Fruit fly (Drosophila melanogaster) whole organism, embryonic: ENCODE results near the gene spdo.
A peak's percentile ranks its signal among the peaks of the same experiment; 100 is the strongest.

Source experiments
- Bdp1 ChIP-seq: fragments of 200-800 bp; sonication (Bioruptor generic); optimal IDR thresholded peaks from 3 replicates; lab custom pipeline; 2016; ENCODE audit warnings: missing biosample characterization, missing genetic modification characterization
- Bgb ChIP-seq: fragments of 200-800 bp; sonication (Bioruptor generic); IDR thresholded peaks from 2 replicates; pipeline ENCODE4 v1.3.6; 2022; ENCODE audit warnings: missing biosample characterization, missing genetic modification characterization; ENCODE audit not compliant: partially characterized antibody
- BtbVII ChIP-seq: fragments of 200-800 bp; sonication (Bioruptor generic); optimal IDR thresholded peaks from 3 replicates; lab custom pipeline; 2017; ENCODE audit warnings: missing biosample characterization, mild to moderate bottlenecking, missing genetic modification characterization
- CG10209 ChIP-seq: fragments of 200-800 bp; sonication (Bioruptor generic); optimal IDR thresholded peaks from 3 replicates; lab custom pipeline; 2017; ENCODE audit warnings: missing biosample characterization, mild to moderate bottlenecking, missing genetic modification characterization, missing genetic modification reagents
- CG1024 ChIP-seq: fragments of 200-800 bp; sonication (Bioruptor generic); IDR thresholded peaks from 2 replicates; pipeline ENCODE4 v1.3.6; 2022; ENCODE audit warnings: missing biosample characterization, missing genetic modification characterization
- CG10431 ChIP-seq: fragments of 200-800 bp; sonication (Bioruptor generic); optimal IDR thresholded peaks from 3 replicates; lab custom pipeline; 2018; ENCODE audit warnings: missing biosample characterization, mild to moderate bottlenecking, missing genetic modification characterization
- CG10959 ChIP-seq: fragments of 200-800 bp; sonication (Bioruptor generic); IDR thresholded peaks from 2 replicates; pipeline ENCODE4 v1.3.6; 2022; ENCODE audit warnings: missing biosample characterization, missing genetic modification characterization
- CG12236 ChIP-seq: fragments of 200-800 bp; sonication (Bioruptor generic); optimal IDR thresholded peaks from 2 replicates; lab custom pipeline; 2016; ENCODE audit warnings: missing biosample characterization, missing genetic modification characterization
- CG17612 ChIP-seq: fragments of 200-800 bp; sonication (Bioruptor generic); IDR thresholded peaks from 2 replicates; pipeline ENCODE4 v1.3.6; 2022; ENCODE audit warnings: missing biosample characterization, missing genetic modification characterization
- CG2120 ChIP-seq: fragments of 200-800 bp; sonication (Bioruptor generic); optimal IDR thresholded peaks from 3 replicates; lab custom pipeline; 2016; ENCODE audit warnings: missing biosample characterization, missing genetic modification characterization
- CG2199 ChIP-seq: fragments of 200-800 bp; sonication (Bioruptor generic); IDR thresholded peaks from 3 replicates; pipeline ENCODE4 v1.3.6; 2022; ENCODE audit warnings: missing biosample characterization, missing genetic modification characterization
- CG2875 ChIP-seq: fragments of 200-800 bp; sonication (Bioruptor generic); optimal IDR thresholded peaks from 2 replicates; lab custom pipeline; 2017; ENCODE audit warnings: missing biosample characterization, mild to moderate bottlenecking, missing genetic modification characterization, missing genetic modification reagents
- CG30020 ChIP-seq: fragments of 200-800 bp; optimal IDR thresholded peaks from 2 replicates; lab custom pipeline; 2019; ENCODE audit warnings: missing biosample characterization, mild to moderate bottlenecking, missing genetic modification characterization, moderate library complexity
- CG30403 ChIP-seq: fragments of 200-800 bp; sonication (Bioruptor generic); optimal IDR thresholded peaks from 3 replicates; lab custom pipeline; 2016; ENCODE audit warnings: missing biosample characterization, missing genetic modification characterization
- CG3163 ChIP-seq: fragments of 200-800 bp; sonication (Bioruptor generic); optimal IDR thresholded peaks from 3 replicates; lab custom pipeline; 2016; ENCODE audit warnings: missing biosample characterization, missing genetic modification characterization
- CG4854 ChIP-seq: fragments of 200-800 bp; sonication (Bioruptor generic); optimal IDR thresholded peaks from 2 replicates; lab custom pipeline; 2016; ENCODE audit warnings: missing biosample characterization, missing genetic modification characterization, inconsistent platforms
- CG5245 ChIP-seq: fragments of 200-800 bp; sonication (Bioruptor generic); optimal IDR thresholded peaks from 3 replicates; lab custom pipeline; 2016; ENCODE audit warnings: missing biosample characterization, missing genetic modification characterization
- CG6272 ChIP-seq: fragments of 200-800 bp; sonication (Bioruptor generic); IDR thresholded peaks from 2 replicates; pipeline ENCODE4 v1.3.6; 2022; ENCODE audit warnings: missing biosample characterization, missing genetic modification characterization
- CG6689 ChIP-seq: fragments of 200-800 bp; sonication (Bioruptor generic); IDR thresholded peaks from 2 replicates; pipeline ENCODE4 v1.3.6; 2022; ENCODE audit warnings: missing biosample characterization, missing genetic modification characterization
- CG6765 ChIP-seq: fragments of 200-800 bp; sonication (Bioruptor generic); optimal IDR thresholded peaks from 3 replicates; lab custom pipeline; 2017; ENCODE audit warnings: missing biosample characterization, mild to moderate bottlenecking, missing genetic modification characterization
- CG8359 ChIP-seq: fragments of 200-800 bp; sonication (Bioruptor generic); optimal IDR thresholded peaks from 2 replicates; lab custom pipeline; 2017; ENCODE audit warnings: missing biosample characterization, mild to moderate bottlenecking, missing genetic modification characterization, borderline replicate concordance
- Dp ChIP-seq: fragments of 200-800 bp; sonication (Bioruptor generic); optimal IDR thresholded peaks from 2 replicates; lab custom pipeline; 2018; ENCODE audit warnings: missing biosample characterization, mild to moderate bottlenecking, missing genetic modification characterization, moderate library complexity
- Hr78 ChIP-seq, 2 experiments: fragments of 200-800 bp in 1 of 2; fragments of >200 bp in 1 of 2; sonication (Bioruptor generic) in 1 of 2; optimal IDR thresholded peaks; 2 replicates each; lab custom pipeline; 2017 to 2019; ENCODE audit warnings: missing biosample characterization in 2 of 2, missing genetic modification characterization in 2 of 2, mild to moderate bottlenecking in 1 of 2, moderate library complexity in 1 of 2
- Mad ChIP-seq: fragments of 200-800 bp; sonication (Bioruptor generic); optimal IDR thresholded peaks from 2 replicates; lab custom pipeline; 2016; ENCODE audit warnings: missing biosample characterization, missing genetic modification characterization
- Mes4 ChIP-seq: fragments of 200-800 bp; sonication (Bioruptor generic); optimal IDR thresholded peaks from 2 replicates; lab custom pipeline; 2016; ENCODE audit warnings: missing biosample characterization, missing genetic modification characterization
- NC2α ChIP-seq: fragments of 200-800 bp; sonication (Bioruptor generic); optimal IDR thresholded peaks from 2 replicates; lab custom pipeline; 2016; ENCODE audit warnings: missing biosample characterization, missing genetic modification characterization
- Sry-δ ChIP-seq: fragments of 200-800 bp; sonication (Bioruptor generic); optimal IDR thresholded peaks from 2 replicates; lab custom pipeline; 2016; ENCODE audit warnings: missing biosample characterization, missing genetic modification characterization
- Xbp1 ChIP-seq: fragments of 200-800 bp; sonication (Bioruptor generic); optimal IDR thresholded peaks from 3 replicates; lab custom pipeline; 2016; ENCODE audit warnings: missing biosample characterization, mild to moderate bottlenecking, missing genetic modification characterization
- Xrp1 ChIP-seq: fragments of 200-800 bp; sonication (Bioruptor generic); IDR thresholded peaks from 2 replicates; pipeline ENCODE4 v1.3.6; 2022; ENCODE audit warnings: missing biosample characterization, missing genetic modification characterization
- amos ChIP-seq: fragments of 200-800 bp; sonication (Bioruptor generic); IDR thresholded peaks from 2 replicates; pipeline ENCODE4 v1.3.6; 2022; ENCODE audit warnings: missing biosample characterization, missing genetic modification characterization; ENCODE audit not compliant: partially characterized antibody
- bbx ChIP-seq: fragments of 200-800 bp; sonication (Bioruptor generic); IDR thresholded peaks from 2 replicates; pipeline ENCODE4 v1.3.6; 2022; ENCODE audit warnings: missing biosample characterization, missing genetic modification characterization; ENCODE audit not compliant: partially characterized antibody
- bcd ChIP-seq: fragments of 200-800 bp; sonication (Bioruptor generic); optimal IDR thresholded peaks from 2 replicates; lab custom pipeline; 2017; ENCODE audit warnings: missing biosample characterization, mild to moderate bottlenecking, missing genetic modification characterization
- bowl ChIP-seq: fragments of 200-800 bp; sonication (Bioruptor generic); IDR thresholded peaks from 2 replicates; pipeline ENCODE4 v1.3.6; 2022; ENCODE audit warnings: missing biosample characterization, missing genetic modification characterization
- chm ChIP-seq: fragments of 200-800 bp; sonication (Bioruptor generic); IDR thresholded peaks from 2 replicates; pipeline ENCODE4 v1.3.6; 2022; ENCODE audit warnings: missing biosample characterization, missing genetic modification characterization
- cwo ChIP-seq: fragments of 200-800 bp; sonication (Bioruptor generic); optimal IDR thresholded peaks from 3 replicates; lab custom pipeline; 2017; ENCODE audit warnings: missing biosample characterization, missing genetic modification characterization, mild to moderate bottlenecking, moderate library complexity, missing genetic modification reagents
- dysf ChIP-seq: fragments of 200-800 bp; sonication (Bioruptor generic); IDR thresholded peaks from 3 replicates; pipeline ENCODE4 v1.3.6; 2022; ENCODE audit warnings: missing biosample characterization, missing genetic modification characterization
- fu2 ChIP-seq: fragments of 200-800 bp; sonication (Bioruptor generic); optimal IDR thresholded peaks from 2 replicates; lab custom pipeline; 2016; ENCODE audit warnings: missing biosample characterization, missing genetic modification characterization
- gce ChIP-seq: fragments of 200-800 bp; sonication (Bioruptor generic); IDR thresholded peaks from 3 replicates; pipeline ENCODE4 v1.3.6; 2022; ENCODE audit warnings: missing biosample characterization, missing genetic modification characterization
- gfzf ChIP-seq: fragments of 200-800 bp; sonication (Bioruptor generic); optimal IDR thresholded peaks from 2 replicates; lab custom pipeline; 2016; ENCODE audit warnings: missing biosample characterization, mild to moderate bottlenecking, missing genetic modification characterization, moderate library complexity
- gsb-n ChIP-seq: fragments of 200-800 bp; sonication (Bioruptor generic); optimal IDR thresholded peaks from 3 replicates; lab custom pipeline; 2018; ENCODE audit warnings: missing biosample characterization, mild to moderate bottlenecking, missing genetic modification characterization
- jigr1 ChIP-seq: fragments of 200-800 bp; sonication (Bioruptor generic); IDR thresholded peaks from 3 replicates; pipeline ENCODE4 v1.3.6; 2022; ENCODE audit warnings: missing biosample characterization, missing genetic modification characterization
- odd ChIP-seq: fragments of 200-800 bp; sonication (Bioruptor generic); optimal IDR thresholded peaks from 2 replicates; lab custom pipeline; 2017; ENCODE audit warnings: missing biosample characterization, mild to moderate bottlenecking, missing genetic modification characterization
- pros ChIP-seq: fragments of 200-800 bp; sonication (Bioruptor generic); optimal IDR thresholded peaks from 3 replicates; lab custom pipeline; 2019; ENCODE audit warnings: missing biosample characterization, mild to moderate bottlenecking, missing genetic modification characterization, moderate library complexity
- rib ChIP-seq: fragments of 200-800 bp; sonication (Bioruptor generic); IDR thresholded peaks from 2 replicates; pipeline ENCODE4 v1.3.6; 2022; ENCODE audit warnings: missing biosample characterization, missing genetic modification characterization
- run ChIP-seq: fragments of 200-800 bp; sonication (Bioruptor generic); optimal IDR thresholded peaks from 3 replicates; lab custom pipeline; 2018; ENCODE audit warnings: missing biosample characterization, mild to moderate bottlenecking, missing genetic modification characterization
- sd ChIP-seq: fragments of 200-800 bp; sonication (Bioruptor generic); optimal IDR thresholded peaks from 3 replicates; lab custom pipeline; 2018; ENCODE audit warnings: missing biosample characterization, mild to moderate bottlenecking, missing genetic modification characterization, moderate library complexity
- shn ChIP-seq: fragments of 200-800 bp; sonication (Bioruptor generic); optimal IDR thresholded peaks from 3 replicates; lab custom pipeline; 2016; ENCODE audit warnings: missing biosample characterization, missing genetic modification characterization
- twi ChIP-seq: fragments of 200-800 bp; optimal IDR thresholded peaks from 2 replicates; lab custom pipeline; 2019; ENCODE audit warnings: missing biosample characterization, mild to moderate bottlenecking, missing genetic modification characterization, moderate library complexity
- vnd ChIP-seq: fragments of 200-800 bp; sonication (Bioruptor generic); IDR thresholded peaks from 3 replicates; pipeline ENCODE4 v1.3.6; 2022; ENCODE audit warnings: missing biosample characterization, missing genetic modification characterization; ENCODE audit not compliant: partially characterized antibody
- zfh2 ChIP-seq: fragments of 200-800 bp; sonication (Bioruptor generic); optimal IDR thresholded peaks from 2 replicates; lab custom pipeline; 2016; ENCODE audit warnings: missing biosample characterization, missing genetic modification characterization

Gene spdo

dm6 chr3R:30526799-30527465 lies 50.4 kb downstream of the spdo start, which contains the start of gene jdp (continued):
- TF ChIP-seq Hr78 (GFP tag; optimal IDR thresholded peaks at IDR 0.05; lab: Kevin White, UChicago) (no peak), bowl (GFP tag; lab: Robert Waterston, UW) (no peak), gsb-n (tag; lab: Kevin White, UChicago) (no peak), Bdp1 (GFP tag; lab: Kevin White, UChicago) (no peak), dysf (no peak; the same call in 2 of the 3 replicates), CG8359 (GFP tag; lab: Kevin White, UChicago) (no peak), zfh2 (no peak), CG12236 (GFP tag; lab: Kevin White, UChicago) (no peak), CG6272 (GFP tag; lab: Robert Waterston, UW) (no peak), CG6689 (GFP tag; lab: Robert Waterston, UW) (no peak), Mes4 (GFP tag; lab: Kevin White, UChicago) (no peak), odd (GFP tag; lab: Kevin White, UChicago) (no peak), NC2α (GFP tag; lab: Kevin White, UChicago) (no peak), BtbVII (GFP tag; lab: Kevin White, UChicago) (peak; percentile 33), twi (tag; lab: Kevin White, UChicago) (no peak), gce (no peak), vnd (GFP tag; lab: Robert Waterston, UW) (no peak), Xbp1 (no peak), pros (GFP tag; lab: Kevin White, UChicago) (no peak), shn (no peak), CG30403 (no peak), gfzf (GFP tag; lab: Kevin White, UChicago) (no peak), CG2120 (no peak), Xrp1 (GFP tag; lab: Robert Waterston, UW) (no peak), Mad (no peak), CG17612 (GFP tag; lab: Robert Waterston, UW) (no peak), fu2 (no peak), jigr1 (GFP tag; lab: Robert Waterston, UW) (no peak), CG10431 (no peak), CG5245 (GFP tag; lab: Kevin White, UChicago) (no peak), run (tag; lab: Kevin White, UChicago) (no peak), amos (GFP tag; lab: Robert Waterston, UW) (no peak; the same call in 1 of the 2 replicates), Bgb (peak; percentile 45; the same call in 1 of the 2 replicates), chm (GFP tag; lab: Robert Waterston, UW) (peak; percentile 20; the same call in 1 of the 2 replicates), CG10959 (no peak), bcd (GFP tag; lab: Kevin White, UChicago) (no peak), CG2875 (GFP tag; lab: Kevin White, UChicago) (no peak), CG30020 (no peak), CG6765 (GFP tag; lab: Kevin White, UChicago) (no peak), CG4854 (GFP tag; lab: Kevin White, UChicago) (no peak), CG2199 (GFP tag; lab: Robert Waterston, UW) (no peak), CG1024 (GFP tag; lab: Robert Waterston, UW) (no peak), cwo (GFP tag; lab: Kevin White, UChicago) (no peak), Sry-δ (GFP tag; lab: Kevin White, UChicago) (no peak), Dp (GFP tag; lab: Kevin White, UChicago) (peak; percentile 11), rib (no peak), CG3163 (GFP tag; lab: Kevin White, UChicago) (no peak), CG10209 (GFP tag; lab: Kevin White, UChicago) (no peak), sd (tag; lab: Kevin White, UChicago) (peak; percentile 43), bbx (GFP tag; lab: Robert Waterston, UW) (no peak; the same call in 1 of the 2 replicates)
